Worm (Caenorhabditis elegans) whole organism, L4/young adult: ENCODE measurements around the gene tftc-3.

Experiments used
- dao-5 ChIP-seq: sonication (generic microtip); optimal IDR thresholded peaks from 2 replicates; lab custom pipeline; 2016; ENCODE audit warnings: missing genotype, missing genetic modification characterization, moderate library complexity, missing compliant biosample characterization
- him-1 ChIP-seq: sonication (generic microtip); optimal IDR thresholded peaks from 2 replicates; lab custom pipeline; 2016; ENCODE audit warnings: missing genotype, missing genetic modification reagents, missing genetic modification characterization, missing compliant biosample characterization

DNA sequence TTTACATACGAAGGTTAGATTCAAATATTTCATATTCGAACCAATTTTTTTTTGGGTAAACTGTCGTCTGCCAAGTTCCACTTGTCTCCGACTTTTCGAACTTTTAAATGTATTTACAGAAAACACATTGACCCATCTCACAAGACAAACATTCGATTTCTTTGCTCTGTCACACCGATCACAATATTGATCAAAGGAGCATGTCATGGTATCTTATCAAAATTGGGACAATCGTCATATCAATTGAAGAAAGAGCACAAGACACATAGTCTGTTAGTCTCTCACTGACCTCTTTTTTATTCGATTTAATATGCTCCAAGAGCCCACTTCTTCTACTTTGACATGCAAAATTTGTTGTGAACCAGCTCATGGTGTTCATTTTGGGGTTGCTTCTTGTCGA is 45.9 kb upstream of the tftc-3 start, which contains the start of gene nhr-232:
- TF ChIP-seq him-1 (tag; lab: Kevin White, UChicago) = no peak
- no peak for TF ChIP-seq dao-5 (tag; lab: Kevin White, UChicago)
